Comparison of ENCODE assay signal across 8 worm cellular contexts in genomic region chrII:10395303-10395757, ce11.
TF ChIP-seq lines count a peak whose summit lies in the region.

T09F3.4 (plus strand) TSS chrII:10395707.

TF ChIP-seq in whole organism, L1 larva, 84 proteins besides CTCF, POLR2A, EP300 and RAD21 (continues in another document):
- TF ChIP-seq nhr-85 (tag; lab: Kevin White, UChicago): peak; percentile 89
- TF ChIP-seq aly-2 (tag; optimal IDR thresholded peaks at IDR 0.05; lab: Kevin White, UChicago): no peak
- TF ChIP-seq snpc-4 (tag; optimal IDR thresholded peaks at IDR 0.05; lab: Kevin White, UChicago): peak; percentile 37
- TF ChIP-seq irx-1 (tag; optimal IDR thresholded peaks at IDR 0.05; lab: Kevin White, UChicago): peak; percentile 82
- TF ChIP-seq lin-35 (GFP tag; optimal IDR thresholded peaks at IDR 0.05; lab: Kevin White, UChicago): peak; percentile 58 to 66
- TF ChIP-seq nhr-11 (tag; optimal IDR thresholded peaks at IDR 0.05; lab: Kevin White, UChicago): no peak
- TF ChIP-seq elt-3 (tag; optimal IDR thresholded peaks at IDR 0.05; lab: Kevin White, UChicago): peak in 1 of 6 experiments; percentile 35
- peak; percentile 72 for TF ChIP-seq mep-1 (tag; optimal IDR thresholded peaks at IDR 0.05; lab: Kevin White, UChicago)
- TF ChIP-seq mef-2 (tag; optimal IDR thresholded peaks at IDR 0.05; lab: Kevin White, UChicago): no peak
- peak; percentile 82 for TF ChIP-seq nhr-90 (tag; optimal IDR thresholded peaks at IDR 0.05; lab: Kevin White, UChicago; ENCODE audit: poor library complexity)
- peak; percentile 31 for TF ChIP-seq lin-39 (tag; optimal IDR thresholded peaks at IDR 0.05; lab: Kevin White, UChicago)

TF ChIP-seq in whole organism, L2 larva, 48 proteins besides CTCF, POLR2A, EP300 and RAD21 (continues in another document):
- peak; percentile 19 for TF ChIP-seq sem-4 (tag; optimal IDR thresholded peaks at IDR 0.05; lab: Kevin White, UChicago)
- peak; percentile 72 for TF ChIP-seq gmeb-1 (tag; optimal IDR thresholded peaks at IDR 0.05; lab: Kevin White, UChicago)
- TF ChIP-seq lin-13 (GFP tag; optimal IDR thresholded peaks at IDR 0.05; lab: Kevin White, UChicago): peak; percentile 56
- TF ChIP-seq nhr-25 (tag; optimal IDR thresholded peaks at IDR 0.05; lab: Kevin White, UChicago): peak; percentile 65
- TF ChIP-seq lsy-2 (tag; optimal IDR thresholded peaks at IDR 0.05; lab: Kevin White, UChicago): peak; percentile 18 to 75
- no peak for TF ChIP-seq dmd-4 (tag; optimal IDR thresholded peaks at IDR 0.05; lab: Kevin White, UChicago)
- TF ChIP-seq C34F6.9 (tag; optimal IDR thresholded peaks at IDR 0.05; lab: Kevin White, UChicago): peak; percentile 43
- no peak for TF ChIP-seq blmp-1 (tag; optimal IDR thresholded peaks at IDR 0.05; lab: Kevin White, UChicago; ENCODE audit: insufficient read depth)
- TF ChIP-seq sma-3 (GFP tag; optimal IDR thresholded peaks at IDR 0.05; lab: Kevin White, UChicago): peak; percentile 65
- TF ChIP-seq crh-2 (tag; optimal IDR thresholded peaks at IDR 0.05; lab: Kevin White, UChicago): peak; percentile 63
- no peak for TF ChIP-seq Y55F3AM.14 (GFP tag; optimal IDR thresholded peaks at IDR 0.05; lab: Kevin White, UChicago)

TF ChIP-seq in whole organism, L3 larva, 47 proteins besides CTCF, POLR2A, EP300 and RAD21 (continues in another document):
- TF ChIP-seq sea-2 (GFP tag; optimal IDR thresholded peaks at IDR 0.05; lab: Kevin White, UChicago) (no peak), aly-2 (tag; optimal IDR thresholded peaks at IDR 0.05; lab: Kevin White, UChicago) (no peak), nhr-237 (tag; optimal IDR thresholded peaks at IDR 0.05; lab: Kevin White, UChicago) (no peak), mml-1 (tag; optimal IDR thresholded peaks at IDR 0.05; lab: Kevin White, UChicago) (no peak), nhr-23 (tag; optimal IDR thresholded peaks at IDR 0.05; lab: Kevin White, UChicago) (peak; percentile 58), nhr-12 (tag; optimal IDR thresholded peaks at IDR 0.05; lab: Kevin White, UChicago) (no peak), pha-4 (tag; optimal IDR thresholded peaks at IDR 0.05; lab: Kevin White, UChicago) (peak; percentile 70), fkh-2 (tag; optimal IDR thresholded peaks at IDR 0.05; lab: Kevin White, UChicago) (no peak), ZK546.5 (tag; optimal IDR thresholded peaks at IDR 0.05; lab: Kevin White, UChicago) (no peak), nhr-11 (tag; optimal IDR thresholded peaks at IDR 0.05; lab: Kevin White, UChicago) (no peak), nhr-77 (tag; optimal IDR thresholded peaks at IDR 0.05; lab: Kevin White, UChicago) (no peak), zag-1 (tag; optimal IDR thresholded peaks at IDR 0.05; lab: Kevin White, UChicago) (no peak), ceh-16 (tag; optimal IDR thresholded peaks at IDR 0.05; lab: Kevin White, UChicago) (no peak)

TF ChIP-seq in whole organism, L4 larva, 104 proteins besides CTCF, POLR2A, EP300 and RAD21 (continues in another document):
- TF ChIP-seq lsy-2 (tag; optimal IDR thresholded peaks at IDR 0.05; lab: Kevin White, UChicago): peak in 1 of 2 experiments; percentile 86
- no peak for TF ChIP-seq nhr-77 (tag; optimal IDR thresholded peaks at IDR 0.05; lab: Kevin White, UChicago)
- peak; percentile 97 for TF ChIP-seq mes-2 (tag; optimal IDR thresholded peaks at IDR 0.05; lab: Kevin White, UChicago; ENCODE audit: poor library complexity, severe bottlenecking)
- no peak for TF ChIP-seq zag-1 (tag; optimal IDR thresholded peaks at IDR 0.05; lab: Kevin White, UChicago)
- TF ChIP-seq Y5F2A.4 (GFP tag; optimal IDR thresholded peaks at IDR 0.05; lab: Kevin White, UChicago): no peak
- no peak for TF ChIP-seq hmg-1.1 (GFP tag; IDR thresholded peaks at IDR 0.05; lab: Robert Waterston, UW)
- no peak for TF ChIP-seq daf-16 (GFP tag; optimal IDR thresholded peaks at IDR 0.05; lab: Kevin White, UChicago)
- peak; percentile 9 for TF ChIP-seq daf-16 (tag; optimal IDR thresholded peaks at IDR 0.05; lab: Kevin White, UChicago)
- no peak for TF ChIP-seq nhr-111 (GFP tag; optimal IDR thresholded peaks at IDR 0.05; lab: Kevin White, UChicago)
- TF ChIP-seq tra-1 (GFP tag; IDR thresholded peaks at IDR 0.05; lab: Robert Waterston, UW): no peak
- TF ChIP-seq pha-4 (GFP tag; IDR thresholded peaks at IDR 0.05; lab: Robert Waterston, UW): no peak
- TF ChIP-seq pha-4 (tag; optimal IDR thresholded peaks at IDR 0.05; lab: Kevin White, UChicago): peak; percentile 40

TF ChIP-seq in whole organism, early embryonic, 17 proteins besides CTCF, POLR2A, EP300 and RAD21:
- TF ChIP-seq hmbx-1 (tag; optimal IDR thresholded peaks at IDR 0.05; lab: Kevin White, UChicago) (no peak), tbx-37 (GFP tag; conservative IDR thresholded peaks at IDR 0.05; lab: Robert Waterston, UW) (peak; percentile 37; the same call in 1 of the 2 replicates), aly-1 (tag; optimal IDR thresholded peaks at IDR 0.05; lab: Kevin White, UChicago) (no peak), hnd-1 (tag; optimal IDR thresholded peaks at IDR 0.05; lab: Kevin White, UChicago) (no peak)

TF ChIP-seq in whole organism, late embryonic, 69 proteins besides CTCF, POLR2A, EP300 and RAD21 (continues in another document):
- no peak for TF ChIP-seq ceh-9 (tag; optimal IDR thresholded peaks at IDR 0.05; lab: Kevin White, UChicago)
- TF ChIP-seq ets-4 (tag; optimal IDR thresholded peaks at IDR 0.05; lab: Kevin White, UChicago): peak; percentile 64
- peak; percentile 69 for TF ChIP-seq ceh-2 (tag; optimal IDR thresholded peaks at IDR 0.05; lab: Kevin White, UChicago)
- peak; percentile 70 for TF ChIP-seq ceh-31 (tag; optimal IDR thresholded peaks at IDR 0.05; lab: Kevin White, UChicago)
- TF ChIP-seq ceh-24 (tag; optimal IDR thresholded peaks at IDR 0.05; lab: Kevin White, UChicago): no peak
- TF ChIP-seq fkh-6 (tag; optimal IDR thresholded peaks at IDR 0.05; lab: Kevin White, UChicago): peak; percentile 15
- no peak for TF ChIP-seq hlh-6 (tag; optimal IDR thresholded peaks at IDR 0.05; lab: Kevin White, UChicago)
- peak; percentile 28 for TF ChIP-seq elt-2 (tag; optimal IDR thresholded peaks at IDR 0.05; lab: Kevin White, UChicago)
- TF ChIP-seq sdc-2 (tag; optimal IDR thresholded peaks at IDR 0.05; lab: Kevin White, UChicago): no peak
- TF ChIP-seq zip-5 (tag; optimal IDR thresholded peaks at IDR 0.05; lab: Kevin White, UChicago): peak; percentile 29
- peak; percentile 70 for TF ChIP-seq tbx-2 (tag; optimal IDR thresholded peaks at IDR 0.05; lab: Kevin White, UChicago)
- TF ChIP-seq ceh-34 (tag; optimal IDR thresholded peaks at IDR 0.05; lab: Kevin White, UChicago): no peak
- TF ChIP-seq C08G9.2 (tag; optimal IDR thresholded peaks at IDR 0.05; lab: Kevin White, UChicago): peak; percentile 80
- no peak for TF ChIP-seq pha-4 (tag; optimal IDR thresholded peaks at IDR 0.05; lab: Kevin White, UChicago)
- no peak for TF ChIP-seq dve-1 (tag; optimal IDR thresholded peaks at IDR 0.05; lab: Kevin White, UChicago)
- peak; percentile 48 for TF ChIP-seq tbx-7 (tag; optimal IDR thresholded peaks at IDR 0.05; lab: Kevin White, UChicago)

TF ChIP-seq in whole organism, mixed stage, embryonic, 35 proteins besides CTCF, POLR2A, EP300 and RAD21 (continues in another document):
- TF ChIP-seq nhr-76 (tag; optimal IDR thresholded peaks at IDR 0.05; lab: Kevin White, UChicago): no peak
- TF ChIP-seq nhr-2 (tag; optimal IDR thresholded peaks at IDR 0.05; lab: Kevin White, UChicago): no peak
- no peak for TF ChIP-seq nhr-237 (tag; optimal IDR thresholded peaks at IDR 0.05; lab: Kevin White, UChicago)
- peak; percentile 11 for TF ChIP-seq lsy-2 (tag; optimal IDR thresholded peaks at IDR 0.05; lab: Kevin White, UChicago)
- peak; percentile 7 for TF ChIP-seq nhr-28 (tag; optimal IDR thresholded peaks at IDR 0.05; lab: Kevin White, UChicago)
- TF ChIP-seq tbx-8 (GFP tag; optimal IDR thresholded peaks at IDR 0.05; lab: Kevin White, UChicago): no peak
- peak; percentile 45 for TF ChIP-seq unc-120 (tag; optimal IDR thresholded peaks at IDR 0.05; lab: Kevin White, UChicago; ENCODE audit: poor library complexity, severe bottlenecking)
- no peak for TF ChIP-seq flh-1 (GFP tag; optimal IDR thresholded peaks at IDR 0.05; lab: Kevin White, UChicago)
- TF ChIP-seq elt-3 (tag; optimal IDR thresholded peaks at IDR 0.05; lab: Kevin White, UChicago): no peak
- no peak for TF ChIP-seq sptf-1 (tag; optimal IDR thresholded peaks at IDR 0.05; lab: Kevin White, UChicago)
- TF ChIP-seq snpc-4 (tag; optimal IDR thresholded peaks at IDR 0.05; lab: Kevin White, UChicago): no peak
- no peak for TF ChIP-seq bed-3 (GFP tag; optimal IDR thresholded peaks at IDR 0.05; lab: Kevin White, UChicago)
- no peak for TF ChIP-seq mep-1 (tag; optimal IDR thresholded peaks at IDR 0.05; lab: Kevin White, UChicago)
- TF ChIP-seq nhr-12 (tag; optimal IDR thresholded peaks at IDR 0.05; lab: Kevin White, UChicago): no peak
- no peak for TF ChIP-seq sem-2 (GFP tag; optimal IDR thresholded peaks at IDR 0.05; lab: Kevin White, UChicago)
- no peak for TF ChIP-seq mls-2 (tag; optimal IDR thresholded peaks at IDR 0.05; lab: Kevin White, UChicago)
- TF ChIP-seq lin-32 (GFP tag; optimal IDR thresholded peaks at IDR 0.05; lab: Kevin White, UChicago): no peak

TF ChIP-seq in whole organism, young adult, 124 proteins besides CTCF, POLR2A, EP300 and RAD21 (continues in another document):
- peak; percentile 86 for TF ChIP-seq B0336.3 (GFP tag; IDR thresholded peaks at IDR 0.05; lab: Robert Waterston, UW)
- TF ChIP-seq let-607 (tag; optimal IDR thresholded peaks at IDR 0.05; lab: Kevin White, UChicago): no peak
- peak; percentile 33 for TF ChIP-seq ceh-27 (GFP tag; optimal IDR thresholded peaks at IDR 0.05; lab: Kevin White, UChicago)
- TF ChIP-seq chd-7 (tag; optimal IDR thresholded peaks at IDR 0.05; lab: Kevin White, UChicago): no peak
- 0 out of 2 replicates have a peak, but pooled peaks have one; percentile 18 for TF ChIP-seq Y95B8A.8 (GFP tag; IDR thresholded peaks at IDR 0.05; lab: Robert Waterston, UW)
- TF ChIP-seq ets-4 (GFP tag; optimal IDR thresholded peaks at IDR 0.05; lab: Kevin White, UChicago): no peak
- no peak for TF ChIP-seq nhr-80 (tag; optimal IDR thresholded peaks at IDR 0.05; lab: Kevin White, UChicago)
- TF ChIP-seq mel-28 (tag; optimal IDR thresholded peaks at IDR 0.05; lab: Kevin White, UChicago; ENCODE audit: borderline replicate concordance): no peak
- TF ChIP-seq egl-44 (GFP tag; IDR thresholded peaks at IDR 0.05; lab: Robert Waterston, UW): 0 out of 2 replicates have a peak, but pooled peaks have one; percentile 8
- TF ChIP-seq cebp-2 (GFP tag; IDR thresholded peaks at IDR 0.05; lab: Robert Waterston, UW): no peak
- peak; percentile 43 for TF ChIP-seq lsl-1 (GFP tag; optimal IDR thresholded peaks at IDR 0.05; lab: Kevin White, UChicago)
- no peak for TF ChIP-seq lag-1 (GFP tag; IDR thresholded peaks at IDR 0.05; lab: Robert Waterston, UW)
- 0 out of 2 replicates have a peak, but pooled peaks have one; percentile 49 for TF ChIP-seq ekl-4 (GFP tag; IDR thresholded peaks at IDR 0.05; lab: Robert Waterston, UW)
- no peak for TF ChIP-seq ztf-6 (GFP tag; IDR thresholded peaks at IDR 0.05; lab: Robert Waterston, UW)
- TF ChIP-seq T07F8.4 (tag; optimal IDR thresholded peaks at IDR 0.05; lab: Kevin White, UChicago): no peak
- no peak for TF ChIP-seq cebp-1 (GFP tag; IDR thresholded peaks at IDR 0.05; lab: Robert Waterston, UW)
- peak; percentile 53 for TF ChIP-seq cebp-1 (tag; optimal IDR thresholded peaks at IDR 0.05; lab: Kevin White, UChicago)
- peak; percentile 62; the same call in 1 of the 2 replicates for TF ChIP-seq ceh-100 (GFP tag; IDR thresholded peaks at IDR 0.05; lab: Robert Waterston, UW)
